Worm (Caenorhabditis elegans): ENCODE results near the gene deg-3.

ce11 chrV:11430823-11431222, 15.9 kb upstream of the deg-3 start:
- no peak for TF ChIP-seq elt-3 (tag; optimal IDR thresholded peaks at IDR 0.05)
- no peak for TF ChIP-seq lsy-2 (tag; optimal IDR thresholded peaks at IDR 0.05)
- no peak for TF ChIP-seq nhr-77 (tag; optimal IDR thresholded peaks at IDR 0.05)
- TF ChIP-seq snpc-4 (tag; optimal IDR thresholded peaks at IDR 0.05), result no peak
- TF ChIP-seq egl-27 (tag; optimal IDR thresholded peaks at IDR 0.05), result no peak
- TF ChIP-seq lin-13 (GFP tag; optimal IDR thresholded peaks at IDR 0.05), result no peak
- no peak for TF ChIP-seq elt-2 (tag; optimal IDR thresholded peaks at IDR 0.05)

Measured in whole organism, L1 larva.